Worm (Caenorhabditis elegans) whole organism, early embryonic: ENCODE results near the gene C25A8.1.

ENCODE experiments used
- B0310.2 ChIP-seq: sonication (generic microtip); optimal IDR thresholded peaks from 2 replicates; lab custom pipeline; 2016; ENCODE audit warnings: mild to moderate bottlenecking, missing genetic modification characterization, missing compliant biosample characterization
- F13C5.2 ChIP-seq: sonication (generic microtip); optimal IDR thresholded peaks from 2 replicates; lab custom pipeline; 2017; ENCODE audit warnings: mild to moderate bottlenecking, missing genetic modification characterization, inconsistent platforms, missing compliant biosample characterization
- ama-1 ChIP-seq: fragments of 150-350 bp; optimal IDR thresholded peaks from 2 replicates; lab custom pipeline; 2014
- ceh-36 ChIP-seq: sonication (generic microtip); optimal IDR thresholded peaks from 2 replicates; lab custom pipeline; 2016; ENCODE audit warnings: missing genetic modification characterization, inconsistent platforms, missing compliant biosample characterization
- flt-1 ChIP-seq: fragments of 200-800 bp; sonication (Bioruptor generic); IDR thresholded peaks from 2 replicates; pipeline ENCODE4 v1.3.6; 2022; ENCODE audit warnings: missing genetic modification characterization, missing compliant biosample characterization
- hmbx-1 ChIP-seq: sonication (generic microtip); optimal IDR thresholded peaks from 2 replicates; lab custom pipeline; 2016; ENCODE audit warnings: mild to moderate bottlenecking, missing genetic modification characterization, missing compliant biosample characterization
- hmg-4 ChIP-seq: fragments of 200-800 bp; sonication (Bioruptor generic); optimal IDR thresholded peaks from 2 replicates; lab custom pipeline; 2018; ENCODE audit warnings: mild to moderate bottlenecking, missing genetic modification characterization, missing compliant biosample characterization
- hnd-1 ChIP-seq: sonication (generic microtip); optimal IDR thresholded peaks from 2 replicates; lab custom pipeline; 2016; ENCODE audit warnings: missing genetic modification characterization, missing compliant biosample characterization
- sea-1 ChIP-seq: fragments of 200-800 bp; sonication (Bioruptor generic); conservative IDR thresholded peaks from 2 replicates; pipeline ENCODE4 v1.3.6; 2022; ENCODE audit warnings: missing genetic modification characterization, missing compliant biosample characterization
- tbx-11 ChIP-seq: fragments of 200-800 bp; sonication (Bioruptor generic); IDR thresholded peaks from 2 replicates; pipeline ENCODE4 v1.3.6; 2022; ENCODE audit warnings: missing genetic modification characterization, missing compliant biosample characterization
- tbx-37 ChIP-seq: fragments of 200-800 bp; sonication (Bioruptor generic); conservative IDR thresholded peaks from 2 replicates; pipeline ENCODE4 v1.3.6; 2022; ENCODE audit warnings: missing genetic modification reagents, missing genetic modification characterization, missing compliant biosample characterization
- tra-4 ChIP-seq: sonication (generic microtip); optimal IDR thresholded peaks from 2 replicates; lab custom pipeline; 2017; ENCODE audit warnings: missing genetic modification characterization, missing compliant biosample characterization

- TF ChIP-seq tbx-11 (GFP tag; lab: Robert Waterston, UW) (no peak), ama-1 (lab: Kevin White, UChicago) (no peak), hmg-4 (GFP tag; lab: Kevin White, UChicago) (no peak), ceh-36 (tag; lab: Kevin White, UChicago) (no peak), sea-1 (GFP tag; lab: Robert Waterston, UW) (no peak), hmbx-1 (tag; lab: Kevin White, UChicago) (no peak), hnd-1 (tag; lab: Kevin White, UChicago) (no peak), flt-1 (GFP tag; lab: Robert Waterston, UW) (no peak), tra-4 (tag; lab: Kevin White, UChicago) (no peak), tbx-37 (GFP tag; lab: Robert Waterston, UW) (no peak), B0310.2 (tag; lab: Kevin White, UChicago) (no peak), F13C5.2 (no peak)
Measured at ce11 chrIV:7057677-7058076, 46.7 kb downstream of the C25A8.1 start, which contains the start of gene srx-50.
